Worm (Caenorhabditis elegans) whole organism, midembryonic: ENCODE measurements around the gene T24D5.3.

Source experiments
- T22C8.4 ChIP-seq: fragments of 200-800 bp; sonication (Bioruptor generic); IDR thresholded peaks from 2 replicates; pipeline ENCODE4 v1.3.6; 2022; ENCODE audit warnings: missing genetic modification characterization, missing compliant biosample characterization
- cog-1 ChIP-seq: sonication (generic microtip); optimal IDR thresholded peaks from 2 replicates; lab custom pipeline; 2016; ENCODE audit warnings: missing genetic modification characterization, missing compliant biosample characterization
- flt-1 ChIP-seq: fragments of 200-800 bp; sonication (Bioruptor generic); IDR thresholded peaks from 2 replicates; pipeline ENCODE4 v1.3.6; 2022; ENCODE audit warnings: missing genetic modification characterization, missing compliant biosample characterization
- klf-2 ChIP-seq: fragments of 200-800 bp; sonication (Bioruptor generic); conservative IDR thresholded peaks from 2 replicates; pipeline ENCODE4 v1.3.6; 2022; ENCODE audit warnings: missing genetic modification reagents, missing genetic modification characterization, missing compliant biosample characterization
- med-1 ChIP-seq: sonication (generic microtip); optimal IDR thresholded peaks from 2 replicates; lab custom pipeline; 2017; ENCODE audit warnings: missing genetic modification characterization, mild to moderate bottlenecking, missing compliant biosample characterization, antibody characterized with exemption, missing genetic modification reagents; ENCODE audit not compliant: insufficient read depth
- ref-1 ChIP-seq: fragments of 200-800 bp; sonication (Bioruptor generic); conservative IDR thresholded peaks from 2 replicates; pipeline ENCODE4 v1.3.6; 2022; ENCODE audit warnings: missing genetic modification reagents, missing genetic modification characterization, missing compliant biosample characterization
- tab-1 ChIP-seq: fragments of 200-800 bp; sonication (Bioruptor generic); IDR thresholded peaks from 2 replicates; pipeline ENCODE4 v1.3.6; 2022; ENCODE audit warnings: missing genetic modification characterization, missing compliant biosample characterization
- ztf-23 ChIP-seq: fragments of 200-800 bp; sonication (Bioruptor generic); IDR thresholded peaks from 2 replicates; pipeline ENCODE4 v1.3.6; 2022; ENCODE audit warnings: missing genetic modification reagents, missing genetic modification characterization, missing compliant biosample characterization
- ztf-29 ChIP-seq: fragments of 200-800 bp; sonication (Bioruptor generic); IDR thresholded peaks from 2 replicates; pipeline ENCODE4 v1.3.6; 2022; ENCODE audit warnings: missing genetic modification reagents, missing genetic modification characterization, missing compliant biosample characterization

DNA sequence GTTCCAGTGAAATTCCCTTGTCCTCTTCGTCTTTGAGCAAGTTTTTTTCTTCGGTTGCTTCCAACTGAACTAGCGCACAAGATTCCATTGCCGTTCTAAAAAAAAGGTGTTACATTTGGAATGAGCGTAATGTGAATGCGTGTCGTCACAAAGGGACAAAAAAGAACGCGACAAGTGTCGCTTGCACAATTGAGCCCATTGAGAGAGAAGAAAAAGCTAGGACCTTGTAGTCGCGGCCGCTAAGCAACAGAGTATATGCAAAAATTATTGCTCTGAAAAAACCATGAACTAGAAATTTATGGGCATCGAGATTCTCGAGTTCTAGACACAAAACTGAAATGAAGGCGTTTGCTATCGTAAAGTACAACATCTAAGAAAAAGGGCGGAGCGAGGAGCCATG, 6.5 kb downstream of the T24D5.3 start, which contains the start of gene T24D5.2:
- no peak for TF ChIP-seq med-1 (GFP tag; lab: Kevin White, UChicago)
- no peak for TF ChIP-seq flt-1 (GFP tag; lab: Robert Waterston, UW)
- no peak for TF ChIP-seq ref-1 (GFP tag; lab: Robert Waterston, UW)
- no peak for TF ChIP-seq T22C8.4 (GFP tag; lab: Robert Waterston, UW)
- no peak for TF ChIP-seq ztf-29 (GFP tag; lab: Robert Waterston, UW)
- no peak for TF ChIP-seq tab-1 (GFP tag; lab: Robert Waterston, UW)
- TF ChIP-seq klf-2 (GFP tag; lab: Robert Waterston, UW): no peak
- no peak for TF ChIP-seq cog-1 (tag; lab: Kevin White, UChicago)
- no peak for TF ChIP-seq ztf-23 (GFP tag; lab: Robert Waterston, UW)
